Fruit fly (Drosophila melanogaster): ENCODE data around the gene r-l.

DNA sequence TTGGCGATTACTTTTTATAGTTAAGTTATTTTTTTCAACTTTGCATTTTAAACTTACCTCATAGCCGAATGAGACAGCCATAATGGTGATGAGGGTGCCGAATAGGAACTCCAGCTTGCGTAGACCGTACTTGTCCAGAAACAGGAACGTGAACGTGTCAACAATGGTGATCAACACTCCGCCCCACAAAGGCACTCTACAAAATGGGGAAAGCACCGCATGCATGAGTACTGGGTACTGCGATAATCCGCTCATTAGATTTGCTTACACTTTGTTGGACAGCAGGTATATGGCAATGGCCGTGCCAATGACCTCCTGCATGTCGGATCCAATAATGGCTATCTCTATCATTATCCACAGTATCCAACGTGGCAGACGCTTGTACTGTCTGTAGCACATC, 15.6 kb downstream of the r-l start:
- TF ChIP-seq Gug (GFP tag; IDR thresholded peaks at IDR 0.05) = no peak
- TF ChIP-seq CG34406 (GFP tag; optimal IDR thresholded peaks at IDR 0.05) = no peak
- TF ChIP-seq Met (GFP tag; optimal IDR thresholded peaks at IDR 0.05) = no peak
- no peak for TF ChIP-seq Ets96B (tag; optimal IDR thresholded peaks at IDR 0.05)
- TF ChIP-seq acj6 (GFP tag; optimal IDR thresholded peaks at IDR 0.05) = no peak
- no peak for TF ChIP-seq Eip93F (GFP tag; optimal IDR thresholded peaks at IDR 0.05)

Data from whole organism, prepupa.